Worm (Caenorhabditis elegans) whole organism, young adult: Measurements from ENCODE around the gene T11F9.22.

Experiments
- F22D6.2 ChIP-seq: sonication (generic microtip); optimal IDR thresholded peaks from 2 replicates; lab custom pipeline; 2016; ENCODE audit warnings: mild to moderate bottlenecking, missing genetic modification characterization, missing compliant biosample characterization
- atf-7 ChIP-seq: sonication (generic microtip); optimal IDR thresholded peaks from 2 replicates; lab custom pipeline; 2017; ENCODE audit warnings: mild to moderate bottlenecking, missing genetic modification characterization, missing compliant biosample characterization
- nfya-1 ChIP-seq: sonication (generic microtip); optimal IDR thresholded peaks from 2 replicates; lab custom pipeline; 2017; ENCODE audit warnings: antibody characterized with exemption, missing compliant biosample characterization, missing genetic modification characterization, borderline replicate concordance; ENCODE audit not compliant: insufficient read depth

ce11 chrV:11508773-11509172 is 29.3 kb downstream of the T11F9.22 start, which contains the start of gene ttll-5:
- TF ChIP-seq F22D6.2 (tag; lab: Kevin White, UChicago) (no peak), atf-7 (no peak), nfya-1 (tag; lab: Kevin White, UChicago) (no peak)
